Worm (Caenorhabditis elegans): ENCODE results near the gene ugt-16.

DNA sequence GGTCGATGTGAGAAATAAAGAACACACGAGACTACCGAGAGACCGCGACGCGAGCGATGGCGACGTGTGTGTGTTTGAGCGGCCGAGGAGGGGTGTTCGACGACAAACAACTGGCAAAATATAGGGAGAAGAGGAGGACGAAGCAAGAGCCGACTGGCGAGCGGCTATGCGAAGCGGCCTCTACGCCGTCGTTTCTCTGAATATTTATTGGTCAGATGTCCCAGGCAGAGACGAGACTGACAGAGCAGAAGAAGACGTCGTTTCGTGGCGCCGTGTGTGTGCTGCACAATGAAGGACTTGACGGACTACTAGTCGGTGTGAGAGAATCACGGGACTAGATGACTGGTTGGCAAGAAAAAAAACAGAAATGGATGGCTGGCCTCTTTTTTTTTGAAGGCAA, 5.7 kb upstream of the ugt-16 start:
- TF ChIP-seq pha-4 (tag; optimal IDR thresholded peaks at IDR 0.05) (no peak), cebp-2 (GFP tag; IDR thresholded peaks at IDR 0.05) (no peak), chd-7 (tag; optimal IDR thresholded peaks at IDR 0.05) (no peak), hmg-1.2 (GFP tag; IDR thresholded peaks at IDR 0.05) (no peak), sdz-38 (tag; optimal IDR thresholded peaks at IDR 0.05) (no peak)
